Fruit fly (Drosophila melanogaster) whole organism, wandering third instar larva: ENCODE results near the gene CG6462.

Source experiments
- Abd-B ChIP-seq: fragments of >200 bp; optimal IDR thresholded peaks from 2 replicates; lab custom pipeline; 2017; ENCODE audit warnings: missing biosample characterization, missing genetic modification characterization
- CG9705 ChIP-seq: fragments of 200-800 bp; sonication (Bioruptor generic); optimal IDR thresholded peaks from 2 replicates; lab custom pipeline; 2018; ENCODE audit warnings: missing biosample characterization, mild to moderate bottlenecking, missing genetic modification characterization
- Dif ChIP-seq: fragments of 200-275, 200-300 bp; sonication (Bioruptor generic); optimal IDR thresholded peaks from 2 replicates; lab custom pipeline; 2018; ENCODE audit warnings: missing biosample characterization, missing genetic modification characterization; ENCODE audit not compliant: partially characterized antibody
- HLH106 ChIP-seq: fragments of 200-800 bp; optimal IDR thresholded peaks from 3 replicates; lab custom pipeline; 2019; ENCODE audit warnings: missing biosample characterization, mild to moderate bottlenecking, missing genetic modification characterization, moderate library complexity
- Hnf4 ChIP-seq: fragments of 200-800 bp; sonication (Bioruptor generic); optimal IDR thresholded peaks from 2 replicates; lab custom pipeline; 2016; ENCODE audit warnings: missing biosample characterization, mild to moderate bottlenecking, missing genetic modification characterization
- Hr83 ChIP-seq: fragments of 200-300 bp; sonication (Bioruptor generic); optimal IDR thresholded peaks from 2 replicates; lab custom pipeline; 2016; ENCODE audit warnings: missing biosample characterization, mild to moderate bottlenecking, missing genetic modification characterization, moderate library complexity; ENCODE audit not compliant: poor library complexity, severe bottlenecking
- Jra ChIP-seq: sonication (Bioruptor generic); optimal IDR thresholded peaks from 2 replicates; lab custom pipeline; 2016; ENCODE audit warnings: missing biosample characterization, missing genetic modification characterization
- Myc ChIP-seq: fragments of >200 bp; optimal IDR thresholded peaks from 2 replicates; lab custom pipeline; 2017
- N ChIP-seq: fragments of >200 bp; optimal IDR thresholded peaks from 2 replicates; lab custom pipeline; 2018; ENCODE audit warnings: missing biosample characterization, missing external identifiers, missing genetic modification characterization
- OdsH ChIP-seq: fragments of 200-800 bp; sonication (Bioruptor generic); optimal IDR thresholded peaks from 2 replicates; lab custom pipeline; 2016; ENCODE audit warnings: missing biosample characterization, mild to moderate bottlenecking, missing genetic modification characterization
- Rel ChIP-seq, 2 experiments: fragments of 200-800 bp; sonication (Bioruptor generic) in 1 of 2; optimal IDR thresholded peaks; 2 replicates in 1 of 2; 3 replicates in 1 of 2; lab custom pipeline; 2016 to 2019; ENCODE audit warnings: mild to moderate bottlenecking in 2 of 2, missing biosample characterization in 2 of 2, missing genetic modification characterization in 2 of 2, moderate library complexity in 1 of 2
- Sp1 ChIP-seq: fragments of 200-800 bp; sonication (Bioruptor generic); optimal IDR thresholded peaks from 3 replicates; lab custom pipeline; 2019; ENCODE audit warnings: missing biosample characterization, mild to moderate bottlenecking, missing genetic modification characterization, moderate library complexity
- br ChIP-seq: fragments of 200-800 bp; sonication (Bioruptor generic); optimal IDR thresholded peaks from 2 replicates; lab custom pipeline; 2016; ENCODE audit warnings: missing biosample characterization, missing genetic modification characterization
- dsf ChIP-seq: sonication (Bioruptor generic); optimal IDR thresholded peaks from 2 replicates; lab custom pipeline; 2016; ENCODE audit warnings: missing biosample characterization, missing genetic modification characterization, borderline replicate concordance
- ey ChIP-seq: fragments of 200-800 bp; sonication (Bioruptor generic); optimal IDR thresholded peaks from 2 replicates; lab custom pipeline; 2016; ENCODE audit warnings: missing biosample characterization, missing genetic modification characterization
- foxo ChIP-seq, 2 experiments: fragments of 200-800 bp; sonication (Bioruptor generic); optimal IDR thresholded peaks; 2 replicates in 1 of 2; 3 replicates in 1 of 2; lab custom pipeline; 2016 to 2017; ENCODE audit warnings: missing biosample characterization in 2 of 2, missing genetic modification characterization in 2 of 2
- fru ChIP-seq: fragments of 200-800 bp; sonication (Bioruptor generic); optimal IDR thresholded peaks from 3 replicates; lab custom pipeline; 2016; ENCODE audit warnings: missing biosample characterization, mild to moderate bottlenecking, missing genetic modification characterization
- h ChIP-seq: fragments of 200-800 bp; sonication (Bioruptor generic); optimal IDR thresholded peaks from 3 replicates; lab custom pipeline; 2016; ENCODE audit warnings: missing biosample characterization, mild to moderate bottlenecking, missing genetic modification characterization
- pan ChIP-seq: fragments of >200 bp; optimal IDR thresholded peaks from 2 replicates; lab custom pipeline; 2017
- psq ChIP-seq: fragments of 200-800 bp; sonication (Bioruptor generic); optimal IDR thresholded peaks from 3 replicates; lab custom pipeline; 2017; ENCODE audit warnings: missing biosample characterization, mild to moderate bottlenecking, missing genetic modification characterization, moderate library complexity
- rgr ChIP-seq: fragments of 200-800 bp; sonication (Bioruptor generic); optimal IDR thresholded peaks from 3 replicates; lab custom pipeline; 2016; ENCODE audit warnings: missing biosample characterization, mild to moderate bottlenecking, missing genetic modification characterization
- sv ChIP-seq: fragments of 200-800 bp; sonication (Bioruptor generic); optimal IDR thresholded peaks from 3 replicates; lab custom pipeline; 2016; ENCODE audit warnings: missing biosample characterization, missing genetic modification characterization
- tai ChIP-seq: sonication (Bioruptor generic); optimal IDR thresholded peaks from 2 replicates; lab custom pipeline; 2016; ENCODE audit warnings: missing biosample characterization, missing genetic modification characterization
- woc ChIP-seq: sonication (Bioruptor generic); optimal IDR thresholded peaks from 2 replicates; lab custom pipeline; 2016; ENCODE audit warnings: missing biosample characterization, mild to moderate bottlenecking, missing genetic modification characterization

Gene CG6462

DNA sequence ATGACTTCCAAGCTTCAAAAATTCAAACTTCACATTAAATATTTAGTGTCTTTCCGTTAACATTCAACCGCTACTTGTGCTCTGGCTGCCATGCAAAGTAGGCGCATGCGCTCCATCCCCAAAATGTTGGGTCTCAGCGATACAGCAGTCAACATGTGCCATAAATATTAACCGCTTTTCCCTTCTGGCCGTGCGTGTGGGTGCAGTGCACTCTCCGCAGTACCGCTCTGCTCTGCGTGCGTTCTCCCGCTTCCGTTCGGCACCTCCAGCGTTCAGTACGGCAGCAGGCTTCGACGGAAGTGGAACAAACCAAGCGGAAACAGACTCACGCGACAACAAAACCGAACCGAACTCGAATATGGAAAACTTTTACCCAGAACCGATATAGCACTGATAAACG, 39.5 kb downstream of the CG6462 start, which contains the start of gene ssp6:
Gene ssp6 (plus strand): TSS at position 294 of the 400 bp plus-strand sequence.
- no peak for TF ChIP-seq fru (GFP tag; lab: Kevin White, UChicago)
- TF ChIP-seq Dif (GFP tag; lab: Kevin White, UChicago): peak; percentile 2
- TF ChIP-seq, all 38 proteins: peak for 1

DNA sequence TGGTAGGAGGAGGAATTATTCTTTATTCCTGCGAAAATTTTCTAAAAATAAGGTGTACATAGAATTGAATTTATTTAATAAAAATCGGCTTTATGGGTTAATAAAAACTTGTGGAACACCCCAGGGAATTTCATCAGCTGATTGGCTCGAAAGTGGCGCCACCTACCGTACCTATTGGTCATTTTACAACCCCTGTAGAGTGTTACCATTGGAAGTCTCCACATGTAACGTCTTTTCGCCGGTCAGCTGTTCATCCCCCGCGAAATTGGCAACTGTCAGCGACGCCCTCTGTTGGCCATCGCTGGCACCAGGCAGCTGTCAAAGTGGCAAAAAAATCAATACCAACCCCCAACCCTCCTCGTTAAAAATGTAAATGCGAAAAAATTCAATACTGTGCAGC, 45.6 kb downstream of the CG6462 start, which contains the start of gene CG13293:
Gene CG13293 (plus strand): TSS at position 323 of the 400 bp plus-strand sequence.
- TF ChIP-seq OdsH (GFP tag; lab: Kevin White, UChicago): no peak
- TF ChIP-seq N: no peak
- TF ChIP-seq Myc (lab: Kevin White, UChicago): no peak
- no peak for TF ChIP-seq br (GFP tag; lab: Kevin White, UChicago)
- TF ChIP-seq Rel (GFP tag; optimal IDR thresholded peaks at IDR 0.05; lab: Kevin White, UChicago): no peak
- TF ChIP-seq Rel (tag; optimal IDR thresholded peaks at IDR 0.05; lab: Kevin White, UChicago): no peak
- no peak for TF ChIP-seq tai (GFP tag; lab: Kevin White, UChicago)
- TF ChIP-seq sv (GFP tag; lab: Kevin White, UChicago): no peak
- no peak for TF ChIP-seq Abd-B (GFP tag; lab: Kevin White, UChicago)
- no peak for TF ChIP-seq Hnf4 (GFP tag; lab: Kevin White, UChicago)
- no peak for TF ChIP-seq dsf (GFP tag; lab: Kevin White, UChicago)
- TF ChIP-seq woc (GFP tag; lab: Kevin White, UChicago): no peak

DNA sequence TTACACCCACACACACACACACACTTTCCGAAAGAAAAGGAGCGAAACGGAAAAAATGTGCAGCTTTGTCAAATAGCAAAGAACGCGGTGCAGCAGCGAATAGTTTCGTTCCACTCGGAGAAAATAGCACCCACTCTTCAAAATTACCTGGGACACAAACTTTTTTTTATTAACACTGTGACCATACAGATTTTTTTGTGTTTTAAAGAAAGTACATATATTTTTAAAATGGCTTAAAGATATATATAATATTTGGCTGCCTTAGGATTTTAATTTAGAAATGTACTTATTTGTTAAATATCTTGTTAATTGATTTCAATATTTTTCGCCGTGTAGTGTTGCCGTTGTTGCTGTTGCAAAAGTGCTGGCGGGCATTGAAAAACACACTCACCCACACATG, 47.5 kb downstream of the CG6462 start:
- TF ChIP-seq Hr83 (GFP tag; lab: Kevin White, UChicago) (no peak), ey (GFP tag; lab: Kevin White, UChicago) (no peak), foxo (GFP tag; optimal IDR thresholded peaks at IDR 0.05; lab: Kevin White, UChicago) (no peak), Myc (lab: Kevin White, UChicago) (no peak), Sp1 (GFP tag; lab: Kevin White, UChicago) (no peak), woc (GFP tag; lab: Kevin White, UChicago) (no peak), rgr (GFP tag; lab: Kevin White, UChicago) (no peak), dsf (GFP tag; lab: Kevin White, UChicago) (no peak), N (no peak)

DNA sequence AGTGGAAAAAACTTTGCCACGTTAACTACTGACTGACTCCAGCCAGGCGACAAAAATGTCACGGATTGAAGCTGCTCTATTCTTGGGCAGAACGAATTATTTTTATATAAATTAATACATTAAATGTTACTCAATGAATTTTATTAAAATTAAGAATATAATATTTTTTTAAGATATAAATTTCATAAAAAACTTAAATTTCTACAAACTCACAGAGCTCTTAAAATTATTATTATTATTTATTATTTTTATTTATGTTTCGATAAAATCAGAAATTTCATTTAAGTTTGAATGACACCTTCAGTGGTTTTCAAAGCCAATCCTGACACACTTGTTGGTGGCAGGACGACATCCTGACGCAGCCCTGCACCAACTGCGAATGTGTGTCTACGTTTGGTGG, 48.2 kb downstream of the CG6462 start:
- TF ChIP-seq h (GFP tag; lab: Kevin White, UChicago): peak; percentile 21
- peak; percentile 42 for TF ChIP-seq psq (GFP tag; lab: Kevin White, UChicago)
- peak; percentile 30 for TF ChIP-seq rgr (GFP tag; lab: Kevin White, UChicago)
- no peak for TF ChIP-seq CG9705 (GFP tag; lab: Kevin White, UChicago)
- peak; percentile 23 for TF ChIP-seq OdsH (GFP tag; lab: Kevin White, UChicago)
- no peak for TF ChIP-seq Hr83 (GFP tag; lab: Kevin White, UChicago)
- peak; percentile 32 for TF ChIP-seq Sp1 (GFP tag; lab: Kevin White, UChicago)
- peak; percentile 30 for TF ChIP-seq HLH106 (tag; lab: Kevin White, UChicago)
- TF ChIP-seq foxo (GFP tag; optimal IDR thresholded peaks at IDR 0.05; lab: Kevin White, UChicago): peak in 1 of 2 experiments; percentile 24
- no peak for TF ChIP-seq woc (GFP tag; lab: Kevin White, UChicago)

DNA sequence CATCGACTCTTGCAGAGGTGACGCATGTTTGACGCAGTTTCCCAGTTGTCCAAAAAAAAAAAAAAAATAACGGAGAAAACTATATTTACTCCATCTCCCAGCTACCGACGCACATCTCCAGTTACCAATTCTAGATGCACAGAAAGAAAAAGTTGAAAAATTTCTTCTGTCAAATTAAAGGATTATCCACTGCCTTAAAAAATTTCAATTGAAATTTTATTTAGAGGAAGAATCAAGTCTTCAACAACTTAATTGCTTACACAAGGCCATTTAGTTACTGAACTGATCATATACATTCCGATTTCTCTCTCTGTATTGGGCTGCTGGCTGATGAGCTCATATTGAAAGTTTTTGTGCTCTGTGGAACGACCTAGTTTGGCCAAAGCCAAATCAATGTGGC, 49.1 kb downstream of the CG6462 start:
- TF ChIP-seq Rel (GFP tag; optimal IDR thresholded peaks at IDR 0.05; lab: Kevin White, UChicago): no peak
- no peak for TF ChIP-seq Rel (tag; optimal IDR thresholded peaks at IDR 0.05; lab: Kevin White, UChicago)
- TF ChIP-seq Sp1 (GFP tag; lab: Kevin White, UChicago): no peak
- peak in 1 of 2 experiments; percentile 0 for TF ChIP-seq foxo (GFP tag; optimal IDR thresholded peaks at IDR 0.05; lab: Kevin White, UChicago)
- no peak for TF ChIP-seq pan
- TF ChIP-seq Jra (GFP tag; lab: Kevin White, UChicago): no peak
